Fruit fly (Drosophila melanogaster) whole organism, wandering third instar larva: Measurements from ENCODE around the gene Lip3.

Experiments used
- Abd-B ChIP-seq: fragments of >200 bp; optimal IDR thresholded peaks from 2 replicates; lab custom pipeline; 2017; ENCODE audit warnings: missing biosample characterization, missing genetic modification characterization
- CG32264 ChIP-seq: fragments of 200-800 bp; sonication (Bioruptor generic); optimal IDR thresholded peaks from 2 replicates; lab custom pipeline; 2016; ENCODE audit warnings: missing biosample characterization, missing genetic modification characterization
- CG9705 ChIP-seq: fragments of 200-800 bp; sonication (Bioruptor generic); optimal IDR thresholded peaks from 2 replicates; lab custom pipeline; 2018; ENCODE audit warnings: missing biosample characterization, mild to moderate bottlenecking, missing genetic modification characterization
- CrebA ChIP-seq: fragments of 200-800 bp; sonication (Bioruptor generic); optimal IDR thresholded peaks from 2 replicates; lab custom pipeline; 2016; ENCODE audit warnings: missing biosample characterization, mild to moderate bottlenecking, missing genetic modification characterization, borderline replicate concordance
- Dfd ChIP-seq: fragments of >200 bp; optimal IDR thresholded peaks from 2 replicates; lab custom pipeline; 2017; ENCODE audit warnings: missing biosample characterization, missing genetic modification characterization
- Dif ChIP-seq: fragments of 200-275, 200-300 bp; sonication (Bioruptor generic); optimal IDR thresholded peaks from 2 replicates; lab custom pipeline; 2018; ENCODE audit warnings: missing biosample characterization, missing genetic modification characterization; ENCODE audit not compliant: partially characterized antibody
- GATAd ChIP-seq: sonication (Bioruptor generic); optimal IDR thresholded peaks from 2 replicates; lab custom pipeline; 2016; ENCODE audit warnings: missing biosample characterization, missing genetic modification characterization
- HLH106 ChIP-seq: fragments of 200-800 bp; optimal IDR thresholded peaks from 3 replicates; lab custom pipeline; 2019; ENCODE audit warnings: missing biosample characterization, mild to moderate bottlenecking, missing genetic modification characterization, moderate library complexity
- Hnf4 ChIP-seq: fragments of 200-800 bp; sonication (Bioruptor generic); optimal IDR thresholded peaks from 2 replicates; lab custom pipeline; 2016; ENCODE audit warnings: missing biosample characterization, mild to moderate bottlenecking, missing genetic modification characterization
- Hr78 ChIP-seq: fragments of >200 bp; optimal IDR thresholded peaks from 2 replicates; lab custom pipeline; 2017; ENCODE audit warnings: missing biosample characterization, missing genetic modification characterization
- Hr83 ChIP-seq: fragments of 200-300 bp; sonication (Bioruptor generic); optimal IDR thresholded peaks from 2 replicates; lab custom pipeline; 2016; ENCODE audit warnings: missing biosample characterization, mild to moderate bottlenecking, missing genetic modification characterization, moderate library complexity; ENCODE audit not compliant: poor library complexity, severe bottlenecking
- Jra ChIP-seq: sonication (Bioruptor generic); optimal IDR thresholded peaks from 2 replicates; lab custom pipeline; 2016; ENCODE audit warnings: missing biosample characterization, missing genetic modification characterization
- Mio ChIP-seq: sonication (Bioruptor generic); optimal IDR thresholded peaks from 2 replicates; lab custom pipeline; 2016; ENCODE audit warnings: missing biosample characterization, missing genetic modification characterization
- Myc ChIP-seq: fragments of >200 bp; optimal IDR thresholded peaks from 2 replicates; lab custom pipeline; 2017
- N ChIP-seq: fragments of >200 bp; optimal IDR thresholded peaks from 2 replicates; lab custom pipeline; 2018; ENCODE audit warnings: missing biosample characterization, missing external identifiers, missing genetic modification characterization
- OdsH ChIP-seq: fragments of 200-800 bp; sonication (Bioruptor generic); optimal IDR thresholded peaks from 2 replicates; lab custom pipeline; 2016; ENCODE audit warnings: missing biosample characterization, mild to moderate bottlenecking, missing genetic modification characterization
- Rel ChIP-seq, 2 experiments: fragments of 200-800 bp; sonication (Bioruptor generic) in 1 of 2; optimal IDR thresholded peaks; 2 replicates in 1 of 2; 3 replicates in 1 of 2; lab custom pipeline; 2016 to 2019; ENCODE audit warnings: mild to moderate bottlenecking in 2 of 2, missing biosample characterization in 2 of 2, missing genetic modification characterization in 2 of 2, moderate library complexity in 1 of 2
- Sp1 ChIP-seq: fragments of 200-800 bp; sonication (Bioruptor generic); optimal IDR thresholded peaks from 3 replicates; lab custom pipeline; 2019; ENCODE audit warnings: missing biosample characterization, mild to moderate bottlenecking, missing genetic modification characterization, moderate library complexity
- Vsx2 ChIP-seq: fragments of 200-300, 225-300 bp; sonication (Bioruptor generic); optimal IDR thresholded peaks from 2 replicates; lab custom pipeline; 2018; ENCODE audit warnings: missing biosample characterization, missing genetic modification characterization; ENCODE audit not compliant: partially characterized antibody
- br ChIP-seq: fragments of 200-800 bp; sonication (Bioruptor generic); optimal IDR thresholded peaks from 2 replicates; lab custom pipeline; 2016; ENCODE audit warnings: missing biosample characterization, missing genetic modification characterization
- brk ChIP-seq: fragments of 200-800 bp; sonication (Bioruptor generic); optimal IDR thresholded peaks from 2 replicates; lab custom pipeline; 2016; ENCODE audit warnings: missing biosample characterization, mild to moderate bottlenecking, missing genetic modification characterization
- dl ChIP-seq, 2 experiments: fragments of 175-275, 200-275 bp in 1 of 2; fragments of 200-275 bp in 1 of 2; sonication (Bioruptor generic); optimal IDR thresholded peaks; lab custom pipeline; 2018; ENCODE audit warnings: mild to moderate bottlenecking in 2 of 2, missing biosample characterization in 2 of 2, missing genetic modification characterization in 2 of 2, moderate library complexity in 2 of 2; ENCODE audit not compliant: partially characterized antibody in 2 of 2, insufficient read depth in 1 of 2
- dsf ChIP-seq: sonication (Bioruptor generic); optimal IDR thresholded peaks from 2 replicates; lab custom pipeline; 2016; ENCODE audit warnings: missing biosample characterization, missing genetic modification characterization, borderline replicate concordance
- ey ChIP-seq: fragments of 200-800 bp; sonication (Bioruptor generic); optimal IDR thresholded peaks from 2 replicates; lab custom pipeline; 2016; ENCODE audit warnings: missing biosample characterization, missing genetic modification characterization
- foxo ChIP-seq, 2 experiments: fragments of 200-800 bp; sonication (Bioruptor generic); optimal IDR thresholded peaks; 2 replicates in 1 of 2; 3 replicates in 1 of 2; lab custom pipeline; 2016 to 2017; ENCODE audit warnings: missing biosample characterization in 2 of 2, missing genetic modification characterization in 2 of 2
- fru ChIP-seq: fragments of 200-800 bp; sonication (Bioruptor generic); optimal IDR thresholded peaks from 3 replicates; lab custom pipeline; 2016; ENCODE audit warnings: missing biosample characterization, mild to moderate bottlenecking, missing genetic modification characterization
- h ChIP-seq: fragments of 200-800 bp; sonication (Bioruptor generic); optimal IDR thresholded peaks from 3 replicates; lab custom pipeline; 2016; ENCODE audit warnings: missing biosample characterization, mild to moderate bottlenecking, missing genetic modification characterization
- jim ChIP-seq: fragments of 175-275, 200-325 bp; sonication (Bioruptor generic); optimal IDR thresholded peaks from 2 replicates; lab custom pipeline; 2016; ENCODE audit warnings: missing biosample characterization, mild to moderate bottlenecking, missing genetic modification characterization
- lola ChIP-seq: fragments of >200 bp; optimal IDR thresholded peaks from 2 replicates; lab custom pipeline; 2017; ENCODE audit warnings: missing biosample characterization, missing genetic modification characterization
- pan ChIP-seq: fragments of >200 bp; optimal IDR thresholded peaks from 2 replicates; lab custom pipeline; 2017
- psq ChIP-seq: fragments of 200-800 bp; sonication (Bioruptor generic); optimal IDR thresholded peaks from 3 replicates; lab custom pipeline; 2017; ENCODE audit warnings: missing biosample characterization, mild to moderate bottlenecking, missing genetic modification characterization, moderate library complexity
- rgr ChIP-seq: fragments of 200-800 bp; sonication (Bioruptor generic); optimal IDR thresholded peaks from 3 replicates; lab custom pipeline; 2016; ENCODE audit warnings: missing biosample characterization, mild to moderate bottlenecking, missing genetic modification characterization
- sage ChIP-seq: fragments of 200-800 bp; sonication (Bioruptor generic); optimal IDR thresholded peaks from 2 replicates; lab custom pipeline; 2016; ENCODE audit warnings: missing biosample characterization, mild to moderate bottlenecking, missing genetic modification characterization
- sv ChIP-seq: fragments of 200-800 bp; sonication (Bioruptor generic); optimal IDR thresholded peaks from 3 replicates; lab custom pipeline; 2016; ENCODE audit warnings: missing biosample characterization, missing genetic modification characterization
- tai ChIP-seq: sonication (Bioruptor generic); optimal IDR thresholded peaks from 2 replicates; lab custom pipeline; 2016; ENCODE audit warnings: missing biosample characterization, missing genetic modification characterization
- usp ChIP-seq: fragments of >200 bp; optimal IDR thresholded peaks from 2 replicates; lab custom pipeline; 2017; ENCODE audit warnings: missing biosample characterization, missing genetic modification characterization
- woc ChIP-seq: sonication (Bioruptor generic); optimal IDR thresholded peaks from 2 replicates; lab custom pipeline; 2016; ENCODE audit warnings: missing biosample characterization, mild to moderate bottlenecking, missing genetic modification characterization

Lip3 gene

dm6 chr3R:13406898-13407297 lies 35.2 kb upstream of the Lip3 start, which contains the start of gene yellow-e2:
Gene yellow-e2, minus strand, starts transcription at chr3R:13406998.
- TF ChIP-seq ey (GFP tag; lab: Kevin White, UChicago) (no peak), lola (GFP tag; lab: Kevin White, UChicago) (no peak), Rel (GFP tag; optimal IDR thresholded peaks at IDR 0.05; lab: Kevin White, UChicago) (no peak), Rel (tag; optimal IDR thresholded peaks at IDR 0.05; lab: Kevin White, UChicago) (no peak), Hr83 (GFP tag; lab: Kevin White, UChicago) (no peak), Mio (no peak), dsf (no peak), sv (GFP tag; lab: Kevin White, UChicago) (no peak), brk (GFP tag; lab: Kevin White, UChicago) (no peak), CrebA (GFP tag; lab: Kevin White, UChicago) (no peak), pan (no peak), Dfd (GFP tag; lab: Kevin White, UChicago) (no peak), Jra (GFP tag; lab: Kevin White, UChicago) (no peak), tai (no peak), Vsx2 (GFP tag; lab: Kevin White, UChicago) (no peak), Hnf4 (GFP tag; lab: Kevin White, UChicago) (no peak), woc (GFP tag; lab: Kevin White, UChicago) (no peak), foxo (GFP tag; optimal IDR thresholded peaks at IDR 0.05; lab: Kevin White, UChicago) (no peak)

DNA sequence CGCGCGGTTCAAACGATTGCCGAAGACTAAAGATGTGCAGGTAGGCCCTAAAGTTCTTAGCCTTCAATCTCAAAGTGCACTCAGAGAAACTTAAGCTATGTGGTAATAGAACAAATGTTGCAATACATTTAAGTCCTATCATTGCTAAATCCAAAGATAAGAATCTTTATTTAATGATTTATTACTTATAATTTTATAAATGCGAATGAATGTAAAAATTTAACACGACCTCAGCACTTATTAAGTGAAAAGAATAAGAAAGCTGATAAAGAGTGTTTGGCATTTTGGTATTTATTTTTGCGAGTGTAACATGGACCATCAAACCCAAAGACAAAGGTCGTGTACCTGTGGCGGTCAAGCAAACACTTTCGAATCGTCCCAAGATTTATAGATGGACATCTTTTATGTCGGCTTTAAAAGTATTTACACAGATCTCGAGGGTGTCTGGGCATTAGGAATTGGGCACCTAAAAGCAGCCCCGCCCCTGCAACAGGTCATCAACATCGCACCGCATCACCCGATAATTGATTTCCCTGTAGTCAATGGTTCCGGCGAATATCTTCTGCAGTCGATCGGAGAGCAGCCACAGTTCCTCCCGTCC lies 33.2 kb upstream of the Lip3 start, which contains the start of gene yellow-e3:
Gene yellow-e3, minus strand, starts transcription at position 30 of the 601 bp plus-strand sequence.
- TF ChIP-seq h (peak; percentile 6), GATAd (GFP tag; lab: Kevin White, UChicago) (no peak), Abd-B (GFP tag; lab: Kevin White, UChicago) (no peak), Dfd (GFP tag; lab: Kevin White, UChicago) (no peak)

- TF ChIP-seq Dif (GFP tag; lab: Kevin White, UChicago) (peak; percentile 99), dsf (no peak), Vsx2 (GFP tag; lab: Kevin White, UChicago) (peak; percentile 99), pan (no peak), psq (GFP tag; lab: Kevin White, UChicago) (no peak), Sp1 (GFP tag; lab: Kevin White, UChicago) (no peak), dl (GFP tag; optimal IDR thresholded peaks at IDR 0.05; lab: Kevin White, UChicago; ENCODE audit: insufficient read depth in 1 of 2, partially characterized antibody in 2 of 2) (peak; percentile 30 to 85), Hr83 (GFP tag; lab: Kevin White, UChicago) (no peak), HLH106 (tag; lab: Kevin White, UChicago) (peak; percentile 15), Hnf4 (GFP tag; lab: Kevin White, UChicago) (peak; percentile 25)
Measured at dm6 chr3R:13403032-13403459, 31.3 kb upstream of the Lip3 start, which contains the start of gene Dpm3. Gene Dpm3, minus strand, starts transcription at chr3R:13403051.

- peak; percentile 35 for TF ChIP-seq rgr
- TF ChIP-seq lola (GFP tag; lab: Kevin White, UChicago) = no peak
- TF ChIP-seq tai = peak; percentile 48
- TF ChIP-seq woc (GFP tag; lab: Kevin White, UChicago) = peak; percentile 0
- TF ChIP-seq Hr83 (GFP tag; lab: Kevin White, UChicago) = peak; percentile 18
- TF ChIP-seq br (GFP tag; lab: Kevin White, UChicago) = peak; percentile 42
- no peak for TF ChIP-seq N (GFP tag; lab: Kevin White, UChicago)
- no peak for TF ChIP-seq Sp1 (GFP tag; lab: Kevin White, UChicago)
- TF ChIP-seq Hnf4 (GFP tag; lab: Kevin White, UChicago) = no peak
- no peak for TF ChIP-seq Mio
- no peak for TF ChIP-seq CG32264 (GFP tag; lab: Kevin White, UChicago)
- TF ChIP-seq sage (GFP tag; lab: Kevin White, UChicago) = no peak
- TF ChIP-seq OdsH (GFP tag; lab: Kevin White, UChicago) = no peak
- no peak for TF ChIP-seq GATAd (GFP tag; lab: Kevin White, UChicago)
- no peak for TF ChIP-seq usp (GFP tag; lab: Kevin White, UChicago)
- no peak for TF ChIP-seq Myc (lab: Kevin White, UChicago)
- TF ChIP-seq ey (GFP tag; lab: Kevin White, UChicago) = no peak
- TF ChIP-seq Rel (GFP tag; optimal IDR thresholded peaks at IDR 0.05; lab: Kevin White, UChicago) = no peak
- TF ChIP-seq Rel (tag; optimal IDR thresholded peaks at IDR 0.05; lab: Kevin White, UChicago) = no peak
- no peak for TF ChIP-seq HLH106 (tag; lab: Kevin White, UChicago)
- TF ChIP-seq Hr78 (GFP tag; lab: Kevin White, UChicago) = no peak
- TF ChIP-seq brk (GFP tag; lab: Kevin White, UChicago) = peak; percentile 58
- TF ChIP-seq CrebA (GFP tag; lab: Kevin White, UChicago) = no peak
- TF ChIP-seq foxo (GFP tag; optimal IDR thresholded peaks at IDR 0.05; lab: Kevin White, UChicago) = peak in 1 of 2 experiments; percentile 5
- TF ChIP-seq dl (GFP tag; optimal IDR thresholded peaks at IDR 0.05; lab: Kevin White, UChicago; ENCODE audit: insufficient read depth in 1 of 2, partially characterized antibody in 2 of 2) = no peak
- TF ChIP-seq Dif (GFP tag; lab: Kevin White, UChicago) = no peak
- no peak for TF ChIP-seq jim (GFP tag; lab: Kevin White, UChicago)
- no peak for TF ChIP-seq psq (GFP tag; lab: Kevin White, UChicago)
- peak; percentile 5 for TF ChIP-seq h
- TF ChIP-seq fru (GFP tag; lab: Kevin White, UChicago) = no peak
- no peak for TF ChIP-seq Abd-B (GFP tag; lab: Kevin White, UChicago)
- no peak for TF ChIP-seq CG9705 (GFP tag; lab: Kevin White, UChicago)
Measured at dm6 chr3R:13401722-13402296, 30.1 kb upstream of the Lip3 start, which contains the start of gene GILT1. Gene GILT1, minus strand, starts transcription at chr3R:13401862.
